Worm (Caenorhabditis elegans) whole organism, L3 larva: ENCODE data around the gene C34B4.3.

Experiments used
- R02D3.7 ChIP-seq: fragments of 150-350 bp; optimal IDR thresholded peaks from 2 replicates; lab custom pipeline; 2014; ENCODE audit warnings: missing biosample characterization, missing genetic modification characterization
- ama-1 ChIP-seq: fragments of 150-350 bp; optimal IDR thresholded peaks from 2 replicates; lab custom pipeline; 2018
- ceh-82 ChIP-seq: fragments of 150-350 bp; optimal IDR thresholded peaks from 2 replicates; lab custom pipeline; 2014; ENCODE audit warnings: missing biosample characterization, missing genetic modification characterization
- elt-3 ChIP-seq, 3 experiments: fragments of 150-350 bp in 1 of 3; sonication (generic microtip) in 2 of 3; optimal IDR thresholded peaks; 2 replicates in 2 of 3; 4 replicates in 1 of 3; lab custom pipeline; 2014 to 2017; ENCODE audit warnings: missing biosample characterization in 3 of 3, missing genetic modification characterization in 3 of 3
- fkh-10 ChIP-seq: sonication (generic microtip); optimal IDR thresholded peaks from 2 replicates; lab custom pipeline; 2017; ENCODE audit warnings: missing biosample characterization, missing genetic modification reagents, missing genetic modification characterization
- fkh-2 ChIP-seq: fragments of 150-350 bp; optimal IDR thresholded peaks from 2 replicates; lab custom pipeline; 2014; ENCODE audit warnings: missing biosample characterization, missing genetic modification reagents, missing genetic modification characterization
- lin-15B ChIP-seq: fragments of 150-350 bp; optimal IDR thresholded peaks from 2 replicates; lab custom pipeline; 2014; ENCODE audit warnings: missing biosample characterization, missing genetic modification characterization
- lsy-12 ChIP-seq: sonication (generic microtip); optimal IDR thresholded peaks from 2 replicates; lab custom pipeline; 2016; ENCODE audit warnings: mild to moderate bottlenecking, missing genetic modification characterization, missing compliant biosample characterization
- nhr-23 ChIP-seq: fragments of 150-350 bp; optimal IDR thresholded peaks from 2 replicates; lab custom pipeline; 2014; ENCODE audit warnings: missing biosample characterization, missing genetic modification reagents, missing genetic modification characterization
- nhr-76 ChIP-seq: fragments of 150-350 bp; sonication (generic microtip); optimal IDR thresholded peaks from 5 replicates; lab custom pipeline; 2014; ENCODE audit warnings: missing biosample characterization, missing genetic modification characterization
- nhr-77 ChIP-seq: fragments of 150-350 bp; optimal IDR thresholded peaks from 2 replicates; lab custom pipeline; 2014; ENCODE audit warnings: missing biosample characterization, missing genetic modification characterization
- pqm-1 ChIP-seq: fragments of 150-350 bp; optimal IDR thresholded peaks from 2 replicates; lab custom pipeline; 2017; ENCODE audit warnings: missing biosample characterization, missing genetic modification characterization, inconsistent platforms
- skn-1 ChIP-seq: fragments of 150-350 bp; optimal IDR thresholded peaks from 2 replicates; lab custom pipeline; 2014; ENCODE audit warnings: missing biosample characterization, missing genetic modification characterization
- snpc-4 ChIP-seq: fragments of 150-350 bp; optimal IDR thresholded peaks from 2 replicates; lab custom pipeline; 2014; ENCODE audit warnings: missing biosample characterization, missing genetic modification characterization
- tbx-2 ChIP-seq: sonication (generic microtip); optimal IDR thresholded peaks from 2 replicates; lab custom pipeline; 2016; ENCODE audit warnings: mild to moderate bottlenecking, missing genetic modification characterization, missing compliant biosample characterization
- unc-39 ChIP-seq: sonication (generic microtip); optimal IDR thresholded peaks from 4 replicates; lab custom pipeline; 2017; ENCODE audit warnings: missing biosample characterization, missing genetic modification characterization
- ztf-11 ChIP-seq: fragments of 150-350 bp; optimal IDR thresholded peaks from 2 replicates; lab custom pipeline; 2014; ENCODE audit warnings: missing biosample characterization, missing genetic modification characterization
- ztf-4 ChIP-seq: fragments of 150-350 bp; optimal IDR thresholded peaks from 2 replicates; lab custom pipeline; 2014; ENCODE audit warnings: missing biosample characterization, missing genetic modification characterization

C34B4.3 gene

ce11 chrV:13020638-13021037 lies 50.3 kb downstream of the C34B4.3 start:
- no peak for TF ChIP-seq nhr-23
- no peak for TF ChIP-seq lin-15B
- TF ChIP-seq unc-39 (tag; lab: Kevin White, UChicago): no peak
- TF ChIP-seq ama-1 (lab: Kevin White, UChicago): no peak
- no peak for TF ChIP-seq snpc-4 (tag; lab: Kevin White, UChicago)

DNA sequence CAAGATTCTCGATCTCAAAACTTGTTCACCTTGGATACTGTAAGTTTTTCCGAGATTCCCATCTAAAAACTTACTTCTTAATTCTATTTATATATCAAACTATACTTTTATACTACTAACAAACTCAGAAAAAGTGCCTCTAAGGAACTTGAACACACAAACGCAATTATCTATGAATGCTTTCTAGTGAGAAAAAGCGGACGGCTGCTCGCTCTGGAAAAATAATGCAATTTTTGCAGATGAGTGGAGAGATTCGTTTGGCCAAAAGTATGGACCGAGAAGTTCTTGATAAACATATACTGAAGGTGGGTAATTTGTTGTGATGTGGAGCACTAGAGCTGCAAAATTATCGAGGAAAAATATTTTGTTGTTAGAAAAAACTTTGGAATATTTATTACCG lies 50.9 kb downstream of the C34B4.3 start:
- TF ChIP-seq nhr-77 (tag; lab: Kevin White, UChicago): no peak
- TF ChIP-seq fkh-2 (tag; lab: Kevin White, UChicago): no peak
- no peak for TF ChIP-seq ztf-11 (tag; lab: Kevin White, UChicago)
- no peak for TF ChIP-seq skn-1 (tag; lab: Kevin White, UChicago)

- TF ChIP-seq lin-15B: no peak
- TF ChIP-seq ztf-4 (tag; lab: Kevin White, UChicago): no peak
- no peak for TF ChIP-seq ceh-82 (tag; lab: Kevin White, UChicago)
- TF ChIP-seq, all 47 proteins: peak for 0
Observed at ce11 chrV:13018761-13019160, 52.2 kb downstream of the C34B4.3 start, which contains the start of gene fmi-1. fmi-1 (plus strand) TSS chrV:13019061.

ce11 chrV:13018233-13018632 lies 52.7 kb downstream of the C34B4.3 start:
- no peak for TF ChIP-seq fkh-10 (GFP tag; lab: Kevin White, UChicago)
- TF ChIP-seq elt-3 (tag; optimal IDR thresholded peaks at IDR 0.05; lab: Kevin White, UChicago): no peak
- TF ChIP-seq R02D3.7 (tag; lab: Kevin White, UChicago): no peak
- TF ChIP-seq nhr-76 (tag; lab: Kevin White, UChicago): no peak
- no peak for TF ChIP-seq lsy-12
- no peak for TF ChIP-seq tbx-2 (tag; lab: Kevin White, UChicago)
- TF ChIP-seq pqm-1: no peak
